Worm (Caenorhabditis elegans) whole organism, early embryonic: ENCODE measurements around the gene ceh-88.

Experiments used
- B0310.2 ChIP-seq: sonication (generic microtip); optimal IDR thresholded peaks from 2 replicates; lab custom pipeline; 2016; ENCODE audit warnings: mild to moderate bottlenecking, missing genetic modification characterization, missing compliant biosample characterization
- ama-1 ChIP-seq: fragments of 150-350 bp; optimal IDR thresholded peaks from 2 replicates; lab custom pipeline; 2014
- hnd-1 ChIP-seq: sonication (generic microtip); optimal IDR thresholded peaks from 2 replicates; lab custom pipeline; 2016; ENCODE audit warnings: missing genetic modification characterization, missing compliant biosample characterization
- pes-1 ChIP-seq: fragments of 200-800 bp; sonication (Bioruptor generic); IDR thresholded peaks from 2 replicates; pipeline ENCODE4 v1.3.6; 2022; ENCODE audit warnings: missing genetic modification reagents, missing genetic modification characterization, missing compliant biosample characterization
- scrt-1 ChIP-seq: fragments of 200-800 bp; sonication (Bioruptor generic); IDR thresholded peaks from 2 replicates; pipeline ENCODE4 v1.3.6; 2022; ENCODE audit warnings: missing genetic modification characterization, missing compliant biosample characterization
- sea-1 ChIP-seq: fragments of 200-800 bp; sonication (Bioruptor generic); conservative IDR thresholded peaks from 2 replicates; pipeline ENCODE4 v1.3.6; 2022; ENCODE audit warnings: missing genetic modification characterization, missing compliant biosample characterization
- tbx-11 ChIP-seq: fragments of 200-800 bp; sonication (Bioruptor generic); IDR thresholded peaks from 2 replicates; pipeline ENCODE4 v1.3.6; 2022; ENCODE audit warnings: missing genetic modification characterization, missing compliant biosample characterization

- no peak for TF ChIP-seq hnd-1
- TF ChIP-seq B0310.2 (tag; lab: Kevin White, UChicago), result no peak
- no peak for TF ChIP-seq ama-1 (lab: Kevin White, UChicago)
- no peak for TF ChIP-seq tbx-11 (GFP tag; lab: Robert Waterston, UW)
- TF ChIP-seq sea-1 (GFP tag; lab: Robert Waterston, UW), result no peak
- no peak for TF ChIP-seq scrt-1
- no peak for TF ChIP-seq pes-1 (GFP tag; lab: Robert Waterston, UW)
Observed at ce11 chrIV:17367294-17367693, 38.3 kb downstream of the ceh-88 start, which contains the start of gene zipt-17.
